Fruit fly (Drosophila melanogaster): ENCODE data around the gene Dnaaf5.

Gene Dnaaf5

dm6 chr3R:14391281-14391680 is 29.7 kb upstream of the Dnaaf5 start (continued):
- TF ChIP-seq CG5245 (GFP tag; optimal IDR thresholded peaks at IDR 0.05) (peak; percentile 98), Ets97D (GFP tag; optimal IDR thresholded peaks at IDR 0.05) (peak; percentile 35), sim (GFP tag; IDR thresholded peaks at IDR 0.05) (peak; percentile 66; the same call in 1 of the 2 replicates), tin (GFP tag; optimal IDR thresholded peaks at IDR 0.05) (peak; percentile 97), Chrac-16 (GFP tag; optimal IDR thresholded peaks at IDR 0.05) (peak; percentile 85), CG14050 (GFP tag; IDR thresholded peaks at IDR 0.05) (peak; percentile 72), CG16815 (GFP tag; optimal IDR thresholded peaks at IDR 0.05) (peak; percentile 62), chif (GFP tag; optimal IDR thresholded peaks at IDR 0.05) (peak; percentile 81 to 90), crp (GFP tag; optimal IDR thresholded peaks at IDR 0.05) (no peak), NK7.1 (GFP tag; optimal IDR thresholded peaks at IDR 0.05) (peak; percentile 82), HmgD (GFP tag; optimal IDR thresholded peaks at IDR 0.05) (peak; percentile 84), Xrp1 (GFP tag; IDR thresholded peaks at IDR 0.05) (peak; percentile 69), Neu2 (GFP tag; optimal IDR thresholded peaks at IDR 0.05; ENCODE audit: borderline replicate concordance) (no peak), Six4 (GFP tag; optimal IDR thresholded peaks at IDR 0.05) (peak; percentile 88), CG12299 (tag; optimal IDR thresholded peaks at IDR 0.05) (no peak), CG2129 (GFP tag; IDR thresholded peaks at IDR 0.05; ENCODE audit: partially characterized antibody) (no peak), CG4282 (GFP tag; optimal IDR thresholded peaks at IDR 0.05) (no peak), gro (GFP tag; optimal IDR thresholded peaks at IDR 0.05) (peak; percentile 69), mld (GFP tag; IDR thresholded peaks at IDR 0.05; ENCODE audit: partially characterized antibody) (no peak), Gug (GFP tag; IDR thresholded peaks at IDR 0.05) (peak; percentile 95), lmd (GFP tag; IDR thresholded peaks at IDR 0.05) (peak; percentile 92), CG2712 (tag; optimal IDR thresholded peaks at IDR 0.05) (peak; percentile 88), Hsf (GFP tag; optimal IDR thresholded peaks at IDR 0.05) (peak; percentile 78), ro (GFP tag; IDR thresholded peaks at IDR 0.05) (peak; percentile 57; the same call in 1 of the 2 replicates), D19B (GFP tag; optimal IDR thresholded peaks at IDR 0.05) (peak; percentile 44), lbe (GFP tag; optimal IDR thresholded peaks at IDR 0.05) (peak; percentile 69), CG15514 (GFP tag; optimal IDR thresholded peaks at IDR 0.05) (peak; percentile 64), Blimp-1 (GFP tag; optimal IDR thresholded peaks at IDR 0.05) (peak; percentile 79), CG8944 (GFP tag; optimal IDR thresholded peaks at IDR 0.05) (peak; percentile 56), Pdp1 (GFP tag; optimal IDR thresholded peaks at IDR 0.05) (peak; percentile 89 to 91), PHDP (tag; optimal IDR thresholded peaks at IDR 0.05) (peak; percentile 58), gsb (GFP tag; IDR thresholded peaks at IDR 0.05) (peak; percentile 82), CG11695 (GFP tag; IDR thresholded peaks at IDR 0.05) (no peak), CG34376 (GFP tag; optimal IDR thresholded peaks at IDR 0.05) (peak; percentile 66), seq (GFP tag; IDR thresholded peaks at IDR 0.05) (peak; percentile 53; the same call in 1 of the 2 replicates), sisA (GFP tag; IDR thresholded peaks at IDR 0.05) (peak; percentile 93), sens-2 (GFP tag; IDR thresholded peaks at IDR 0.05) (peak; percentile 75), HLH3B (GFP tag; IDR thresholded peaks at IDR 0.05) (peak; percentile 89), Bdp1 (GFP tag; optimal IDR thresholded peaks at IDR 0.05) (peak; percentile 18), sima (GFP tag; optimal IDR thresholded peaks at IDR 0.05) (no peak), CG11504 (tag; optimal IDR thresholded peaks at IDR 0.05) (peak; percentile 91), chinmo (GFP tag; IDR thresholded peaks at IDR 0.05; ENCODE audit: partially characterized antibody) (peak; percentile 75; the same call in 1 of the 4 replicates), B-H1 (GFP tag; IDR thresholded peaks at IDR 0.05) (peak; percentile 74), CG8089 (GFP tag; optimal IDR thresholded peaks at IDR 0.05) (peak; percentile 62), CG6689 (GFP tag; IDR thresholded peaks at IDR 0.05) (peak; percentile 79), Max (GFP tag; optimal IDR thresholded peaks at IDR 0.05) (peak; percentile 62), bsh (GFP tag; optimal IDR thresholded peaks at IDR 0.05) (peak in 1 of 2 experiments; percentile 52), org-1 (GFP tag; optimal IDR thresholded peaks at IDR 0.05) (peak; percentile 12), MESR4 (GFP tag; optimal IDR thresholded peaks at IDR 0.05) (no peak), CG4707 (GFP tag; optimal IDR thresholded peaks at IDR 0.05) (no peak), p53 (GFP tag; optimal IDR thresholded peaks at IDR 0.05) (peak; percentile 51)
